Worm (Caenorhabditis elegans): Measurements from ENCODE around the gene fem-1.
A peak's percentile ranks its signal among the peaks of the same experiment; 100 is the strongest.

The fem-1 gene

ce11 chrIV:5534596-5534995 is 3.2 kb downstream of the fem-1 start:
- TF ChIP-seq efl-1 (optimal IDR thresholded peaks at IDR 0.05) (no peak), efl-1 (GFP tag; optimal IDR thresholded peaks at IDR 0.05 in 1 of 2) (peak in 1 of 2 experiments; percentile 76), nhr-19 (GFP tag; conservative IDR thresholded peaks at IDR 0.05) (no peak)

ce11 chrIV:5533556-5533955 is 4.2 kb downstream of the fem-1 start:
- TF ChIP-seq nhr-84 (tag; optimal IDR thresholded peaks at IDR 0.05) (no peak), efl-1 (optimal IDR thresholded peaks at IDR 0.05) (no peak), efl-1 (GFP tag; optimal IDR thresholded peaks at IDR 0.05 in 1 of 2) (peak in 1 of 2 experiments; percentile 20)

- no peak for TF ChIP-seq dpl-1 (GFP tag; optimal IDR thresholded peaks at IDR 0.05)
- TF ChIP-seq efl-1 (optimal IDR thresholded peaks at IDR 0.05): no peak
- TF ChIP-seq efl-1 (GFP tag; optimal IDR thresholded peaks at IDR 0.05 in 1 of 2): peak in 1 of 2 experiments; percentile 91
- no peak for TF ChIP-seq C34B4.2 (tag; optimal IDR thresholded peaks at IDR 0.05)
- TF ChIP-seq aly-2 (tag; optimal IDR thresholded peaks at IDR 0.05): no peak
- TF ChIP-seq unc-98 (GFP tag; IDR thresholded peaks at IDR 0.05): no peak
Measured at ce11 chrIV:5530980-5531379, 6.8 kb downstream of the fem-1 start.

ce11 chrIV:5528285-5528684 is 9.5 kb downstream of the fem-1 start, which contains the start of gene unc-5:
TSS of gene unc-5 (minus strand) at chrIV:5528338.
- TF ChIP-seq dsc-1 (tag; optimal IDR thresholded peaks at IDR 0.05): peak; percentile 90
- no peak for TF ChIP-seq lin-39 (tag; optimal IDR thresholded peaks at IDR 0.05)
- peak; percentile 73 for TF ChIP-seq fkh-4 (tag; optimal IDR thresholded peaks at IDR 0.05; ENCODE audit: borderline replicate concordance)
- TF ChIP-seq pqm-1 (tag; optimal IDR thresholded peaks at IDR 0.05): no peak
- TF ChIP-seq efl-1 (optimal IDR thresholded peaks at IDR 0.05): no peak
- TF ChIP-seq efl-1 (GFP tag; optimal IDR thresholded peaks at IDR 0.05 in 1 of 2): peak in 1 of 2 experiments; percentile 6

ce11 chrIV:5526711-5527383 is 10.9 kb downstream of the fem-1 start:
- TF ChIP-seq nhr-77 (tag; optimal IDR thresholded peaks at IDR 0.05) (no peak), lin-13 (GFP tag; optimal IDR thresholded peaks at IDR 0.05) (no peak), ama-1 (optimal IDR thresholded peaks at IDR 0.05) (no peak), nhr-90 (tag; optimal IDR thresholded peaks at IDR 0.05; ENCODE audit: poor library complexity) (no peak), tbx-2 (tag; optimal IDR thresholded peaks at IDR 0.05) (no peak), egl-27 (tag; optimal IDR thresholded peaks at IDR 0.05) (no peak), lin-35 (GFP tag; optimal IDR thresholded peaks at IDR 0.05) (no peak), nhr-11 (tag; optimal IDR thresholded peaks at IDR 0.05) (no peak), ceh-63 (GFP tag; optimal IDR thresholded peaks at IDR 0.05) (no peak), ztf-4 (tag; optimal IDR thresholded peaks at IDR 0.05) (no peak), mef-2 (tag; optimal IDR thresholded peaks at IDR 0.05) (no peak), lin-39 (tag; optimal IDR thresholded peaks at IDR 0.05) (no peak), skn-1 (tag; optimal IDR thresholded peaks at IDR 0.05) (no peak), C16A3.4 (tag; optimal IDR thresholded peaks at IDR 0.05) (no peak), isw-1 (GFP tag; IDR thresholded peaks at IDR 0.05) (no peak), lin-14 (GFP tag; optimal IDR thresholded peaks at IDR 0.05) (no peak), Y116A8C.19 (tag; optimal IDR thresholded peaks at IDR 0.05; ENCODE audit: borderline replicate concordance) (no peak), rnt-1 (tag; optimal IDR thresholded peaks at IDR 0.05) (no peak), aly-2 (tag; optimal IDR thresholded peaks at IDR 0.05) (no peak), vab-15 (tag; optimal IDR thresholded peaks at IDR 0.05) (no peak)

ce11 chrIV:5519044-5519443 is 18.7 kb downstream of the fem-1 start:
- TF ChIP-seq unc-98 (GFP tag; IDR thresholded peaks at IDR 0.05): no peak
- TF ChIP-seq C16A3.4 (tag; optimal IDR thresholded peaks at IDR 0.05): no peak
- no peak for TF ChIP-seq ces-1 (GFP tag; optimal IDR thresholded peaks at IDR 0.05)
- TF ChIP-seq nhr-71 (tag; optimal IDR thresholded peaks at IDR 0.05): no peak
- no peak for TF ChIP-seq pax-3 (tag; optimal IDR thresholded peaks at IDR 0.05)
- TF ChIP-seq aha-1 (tag; optimal IDR thresholded peaks at IDR 0.05): no peak
- no peak for TF ChIP-seq mdl-1 (tag; optimal IDR thresholded peaks at IDR 0.05)
- TF ChIP-seq C34B4.2 (tag; optimal IDR thresholded peaks at IDR 0.05): no peak
- no peak for TF ChIP-seq blmp-1 (tag; optimal IDR thresholded peaks at IDR 0.05)
- no peak for TF ChIP-seq fos-1 (tag; optimal IDR thresholded peaks at IDR 0.05)
- TF ChIP-seq sptf-1 (tag; optimal IDR thresholded peaks at IDR 0.05): no peak
- no peak for TF ChIP-seq ceh-63 (GFP tag; optimal IDR thresholded peaks at IDR 0.05)
